Worm (Caenorhabditis elegans) whole organism, L4 larva: Measurements from ENCODE around the gene ugt-17.

Experiments
- F10B5.3 ChIP-seq: sonication (generic microtip); optimal IDR thresholded peaks from 2 replicates; lab custom pipeline; 2016; ENCODE audit warnings: mild to moderate bottlenecking, missing genetic modification characterization, missing compliant biosample characterization
- F44E2.7 ChIP-seq: fragments of 200-800 bp; sonication (Bioruptor generic); IDR thresholded peaks from 2 replicates; pipeline ENCODE4 v2.1.2; 2022; ENCODE audit warnings: missing genetic modification characterization, missing compliant biosample characterization
- F49E8.2 ChIP-seq: sonication (generic microtip); optimal IDR thresholded peaks from 2 replicates; lab custom pipeline; 2016; ENCODE audit warnings: missing compliant biosample characterization, mild to moderate bottlenecking, missing genetic modification characterization, borderline replicate concordance
- Y105C5A.15 ChIP-seq: fragments of 200-800 bp; sonication (Bioruptor generic); IDR thresholded peaks from 2 replicates; pipeline ENCODE4 v1.3.6; 2022; ENCODE audit warnings: missing genetic modification characterization, missing compliant biosample characterization
- Y5F2A.4 ChIP-seq: fragments of 200-800 bp; sonication (Bioruptor generic); optimal IDR thresholded peaks from 2 replicates; lab custom pipeline; 2018; ENCODE audit warnings: mild to moderate bottlenecking, missing genetic modification characterization, missing compliant biosample characterization
- ZK546.5 ChIP-seq, 2 experiments: sonication (generic microtip); optimal IDR thresholded peaks; 2 replicates each; lab custom pipeline; 2017; ENCODE audit warnings: missing biosample characterization in 2 of 2, missing genetic modification characterization in 2 of 2
- aha-1 ChIP-seq: fragments of 150-350 bp; peaks from one replicate; lab custom pipeline; 2014; ENCODE audit warnings: missing biosample characterization, missing genetic modification characterization
- arid-1 ChIP-seq: fragments of 200-800 bp; sonication (Bioruptor generic); conservative IDR thresholded peaks from 2 replicates; pipeline ENCODE4 v1.3.6; 2022; ENCODE audit warnings: missing genetic modification reagents, missing genetic modification characterization, missing compliant biosample characterization
- ceh-82 ChIP-seq: sonication (generic microtip); optimal IDR thresholded peaks from 2 replicates; lab custom pipeline; 2017; ENCODE audit warnings: missing biosample characterization, missing genetic modification characterization
- ces-1 ChIP-seq: fragments of 150-350 bp; sonication (generic microtip); optimal IDR thresholded peaks from 4 replicates; lab custom pipeline; 2014; ENCODE audit warnings: missing biosample characterization, missing genetic modification reagents, missing genetic modification characterization
- daf-16 ChIP-seq, 3 experiments: sonication (generic microtip); optimal IDR thresholded peaks; 2 replicates each; lab custom pipeline; 2016 to 2017; ENCODE audit warnings: missing genetic modification characterization in 3 of 3, missing genetic modification reagents in 3 of 3, mild to moderate bottlenecking in 2 of 3, missing compliant biosample characterization in 2 of 3, missing biosample characterization in 1 of 3, moderate library complexity in 1 of 3
- dpl-1 ChIP-seq: fragments of 150-350 bp; optimal IDR thresholded peaks from 2 replicates; lab custom pipeline; 2014; ENCODE audit warnings: missing biosample characterization, missing genetic modification reagents, missing genetic modification characterization
- egl-43 ChIP-seq: fragments of 200-800 bp; sonication (Bioruptor generic); IDR thresholded peaks from 2 replicates; pipeline ENCODE4 v1.3.6; 2022; ENCODE audit warnings: missing genetic modification reagents, missing genetic modification characterization, missing compliant biosample characterization
- jun-1 ChIP-seq: fragments of 150-350 bp; optimal IDR thresholded peaks from 2 replicates; lab custom pipeline; 2014; ENCODE audit warnings: missing biosample characterization, missing genetic modification reagents, missing genetic modification characterization
- lin-38 ChIP-seq: fragments of 200-800 bp; sonication (Bioruptor generic); IDR thresholded peaks from 2 replicates; pipeline ENCODE4 v1.3.6; 2022; ENCODE audit warnings: missing genetic modification reagents, missing genetic modification characterization, missing compliant biosample characterization
- lin-39 ChIP-seq: fragments of 150-350 bp; optimal IDR thresholded peaks from 2 replicates; lab custom pipeline; 2014; ENCODE audit warnings: missing biosample characterization, missing genetic modification reagents, missing genetic modification characterization
- lsy-2 ChIP-seq, 2 experiments: fragments of 150-350 bp in 1 of 2; sonication (generic microtip) in 1 of 2; optimal IDR thresholded peaks; 2 replicates each; lab custom pipeline; 2014 to 2017; ENCODE audit warnings: missing biosample characterization in 2 of 2, missing genetic modification characterization in 2 of 2
- mdl-1 ChIP-seq, 2 experiments: fragments of 150-350 bp in 1 of 2; sonication (generic microtip) in 1 of 2; optimal IDR thresholded peaks; 2 replicates each; lab custom pipeline; 2014 to 2017; ENCODE audit warnings: missing biosample characterization in 2 of 2, missing genetic modification characterization in 2 of 2
- nhr-11 ChIP-seq: fragments of 150-350 bp; optimal IDR thresholded peaks from 2 replicates; lab custom pipeline; 2014; ENCODE audit warnings: missing biosample characterization, missing genetic modification characterization
- nhr-48 ChIP-seq: sonication (generic microtip); optimal IDR thresholded peaks from 2 replicates; lab custom pipeline; 2016; ENCODE audit warnings: mild to moderate bottlenecking, missing genetic modification characterization, missing compliant biosample characterization
- nhr-77 ChIP-seq: fragments of 150-350 bp; optimal IDR thresholded peaks from 2 replicates; lab custom pipeline; 2014; ENCODE audit warnings: missing biosample characterization, missing genetic modification characterization
- skn-1 ChIP-seq: fragments of 150-350 bp; optimal IDR thresholded peaks from 2 replicates; lab custom pipeline; 2014; ENCODE audit warnings: missing biosample characterization, missing genetic modification characterization
- snpc-1.2 ChIP-seq: fragments of 200-800 bp; sonication (Bioruptor generic); IDR thresholded peaks from 2 replicates; pipeline ENCODE4 v1.3.6; 2022; ENCODE audit warnings: missing genetic modification reagents, missing genetic modification characterization, missing compliant biosample characterization
- unc-130 ChIP-seq: sonication (generic microtip); optimal IDR thresholded peaks from 2 replicates; lab custom pipeline; 2016; ENCODE audit warnings: missing genetic modification reagents, missing genetic modification characterization, missing compliant biosample characterization
- unc-62 ChIP-seq, 3 experiments: fragments of 150-350 bp in 1 of 3; sonication (generic microtip); optimal IDR thresholded peaks in 2 of 3; peaks in 1 of 3; 1 replicate in 1 of 3; 2 replicates in 2 of 3; lab custom pipeline; 2014 to 2017; ENCODE audit warnings: missing biosample characterization in 3 of 3, missing genetic modification characterization in 3 of 3, missing genetic modification reagents in 3 of 3, missing genotype in 1 of 3
- zag-1 ChIP-seq: fragments of 150-350 bp; optimal IDR thresholded peaks from 2 replicates; lab custom pipeline; 2014; ENCODE audit warnings: missing biosample characterization, missing genetic modification characterization
- zfp-3 ChIP-seq: fragments of 200-800 bp; sonication (Bioruptor generic); conservative IDR thresholded peaks from 2 replicates; pipeline ENCODE4 v1.3.6; 2022; ENCODE audit warnings: missing genetic modification reagents, missing genetic modification characterization, missing compliant biosample characterization
- ztf-11 ChIP-seq: fragments of 150-350 bp; optimal IDR thresholded peaks from 2 replicates; lab custom pipeline; 2014; ENCODE audit warnings: missing biosample characterization, missing genetic modification characterization

ugt-17 gene

DNA sequence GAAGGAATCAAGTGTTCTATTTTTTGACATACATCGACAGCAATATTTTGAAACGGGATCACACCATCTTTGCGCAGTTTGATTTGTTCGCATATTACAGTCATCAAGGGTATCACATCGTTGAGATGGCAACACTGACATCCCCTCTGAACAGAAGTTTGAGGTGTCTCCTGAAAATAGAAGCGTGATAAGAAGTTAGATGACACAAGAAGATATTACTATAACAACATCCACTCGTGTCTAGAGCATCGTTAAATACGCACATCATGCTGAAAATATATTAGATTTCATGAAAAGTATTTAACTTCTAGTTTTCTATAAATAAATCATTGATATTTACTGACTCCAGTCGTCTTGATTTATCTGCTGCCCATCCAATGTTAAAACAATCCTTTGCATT, 32.0 kb downstream of the ugt-17 start:
- TF ChIP-seq lsy-2 (tag; optimal IDR thresholded peaks at IDR 0.05; lab: Kevin White, UChicago): no peak
- peak in 1 of 2 experiments; percentile 91 for TF ChIP-seq unc-62 (GFP tag; optimal IDR thresholded peaks at IDR 0.05 in 1 of 2; lab: Kevin White, UChicago)
- no peak for TF ChIP-seq unc-62 (tag; optimal IDR thresholded peaks at IDR 0.05; lab: Kevin White, UChicago)

DNA sequence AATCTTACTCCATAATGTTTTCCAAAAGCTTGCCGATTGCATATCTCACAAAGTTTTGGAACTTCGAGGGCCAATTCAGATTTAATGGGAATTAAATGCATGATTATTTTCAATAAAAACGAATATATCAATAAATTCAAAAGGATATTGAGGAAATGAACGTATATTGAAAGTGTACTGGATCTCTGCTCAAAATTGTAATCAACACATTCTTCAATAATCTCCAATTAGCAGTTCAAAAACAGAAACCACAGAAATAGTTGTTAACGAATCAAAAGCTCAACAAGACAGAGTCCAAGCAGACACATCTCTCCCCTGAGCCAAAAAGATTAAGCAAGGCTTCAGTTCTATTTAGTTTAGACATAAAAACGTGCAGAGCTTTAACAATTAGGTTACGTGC, 34.2 kb downstream of the ugt-17 start, which contains the start of gene nhr-192:
Gene nhr-192 (minus strand): TSS at position 101 of the 400 bp plus-strand sequence.
- TF ChIP-seq zag-1 (tag; lab: Kevin White, UChicago) (no peak), unc-62 (GFP tag; optimal IDR thresholded peaks at IDR 0.05 in 1 of 2; lab: Kevin White, UChicago) (peak in 1 of 2 experiments; percentile 58), unc-62 (tag; optimal IDR thresholded peaks at IDR 0.05; lab: Kevin White, UChicago) (no peak)

DNA sequence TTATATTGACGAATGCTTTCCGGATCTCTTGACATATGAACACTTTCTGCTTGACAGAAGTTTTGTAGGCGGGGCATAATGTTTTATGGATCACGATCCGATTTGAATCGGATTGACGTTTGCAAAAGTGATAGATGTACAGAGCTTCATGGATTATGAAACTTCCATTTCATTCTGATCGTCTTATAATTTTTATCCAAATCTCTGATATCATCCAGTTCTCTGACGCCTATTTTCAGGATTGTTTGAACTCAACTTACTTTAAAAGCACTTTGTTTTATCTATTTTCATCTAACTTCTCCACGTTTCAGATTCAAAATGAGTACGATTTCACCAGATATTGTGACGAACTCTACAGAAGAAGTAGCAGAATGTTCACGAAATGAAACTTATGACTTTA, 38.0 kb downstream of the ugt-17 start, which contains the start of gene npr-39:
Gene npr-39 (plus strand): TSS at position 301 of the 400 bp plus-strand sequence.
- TF ChIP-seq F49E8.2 (tag; lab: Kevin White, UChicago): no peak
- TF ChIP-seq ztf-11 (tag; lab: Kevin White, UChicago): no peak
- no peak for TF ChIP-seq dpl-1 (GFP tag; lab: Kevin White, UChicago)
- TF ChIP-seq nhr-48 (tag; lab: Kevin White, UChicago): no peak
- TF ChIP-seq lin-38 (GFP tag; lab: Robert Waterston, UW): no peak
- TF ChIP-seq Y5F2A.4: no peak
- no peak for TF ChIP-seq F10B5.3 (tag; lab: Kevin White, UChicago)
- no peak for TF ChIP-seq mdl-1 (tag; optimal IDR thresholded peaks at IDR 0.05; lab: Kevin White, UChicago)
- TF ChIP-seq zfp-3 (GFP tag; lab: Robert Waterston, UW): no peak
- TF ChIP-seq F44E2.7 (GFP tag; lab: Robert Waterston, UW): no peak

DNA sequence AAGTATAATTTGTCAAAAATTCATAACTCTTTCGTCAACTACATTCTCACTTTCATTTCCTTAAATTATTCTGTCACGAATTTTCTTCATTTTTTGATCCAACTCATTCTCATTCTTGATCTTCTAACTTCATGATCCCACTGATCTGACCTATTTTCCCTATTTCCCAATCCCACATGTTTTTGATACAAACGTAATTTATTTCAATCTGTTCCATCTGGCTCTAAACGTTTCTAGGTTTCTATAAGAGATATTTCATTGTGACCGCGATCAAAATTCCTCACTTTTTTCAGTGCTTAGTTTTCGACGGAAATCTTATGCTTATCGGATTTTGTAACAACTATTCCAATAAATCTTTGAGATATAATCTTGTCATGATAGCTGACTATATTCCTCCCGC, 39.1 kb downstream of the ugt-17 start:
- peak in 1 of 2 experiments; percentile 4 for TF ChIP-seq unc-62 (GFP tag; optimal IDR thresholded peaks at IDR 0.05 in 1 of 2; lab: Kevin White, UChicago)
- no peak for TF ChIP-seq unc-62 (tag; optimal IDR thresholded peaks at IDR 0.05; lab: Kevin White, UChicago)
- TF ChIP-seq snpc-1.2 (GFP tag; lab: Robert Waterston, UW): no peak
- TF ChIP-seq, all 104 proteins: peak for 1

DNA sequence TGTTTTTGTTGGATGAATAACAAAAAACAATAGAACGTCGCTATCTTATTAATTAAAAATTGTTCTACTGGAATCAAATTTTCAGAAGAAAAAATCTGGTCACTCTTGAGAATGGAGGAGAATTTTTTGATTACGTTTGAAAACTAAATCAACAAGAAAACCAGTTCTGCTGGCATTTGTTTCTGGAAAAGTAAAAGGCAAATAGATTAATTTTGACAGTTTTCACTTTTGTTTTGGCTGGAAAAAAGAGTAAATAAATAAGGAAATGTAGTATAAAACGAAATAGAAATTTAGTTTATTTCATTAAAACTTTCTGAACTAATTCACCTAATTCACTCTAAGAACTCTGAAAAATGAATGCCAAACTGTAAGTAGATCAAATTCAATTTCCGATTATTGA, 40.5 kb downstream of the ugt-17 start, which contains the start of gene fipr-13:
Gene fipr-13 (plus strand): TSS at position 301 of the 400 bp plus-strand sequence.
- TF ChIP-seq lsy-2 (tag; optimal IDR thresholded peaks at IDR 0.05; lab: Kevin White, UChicago) (no peak), ZK546.5 (tag; optimal IDR thresholded peaks at IDR 0.05; lab: Kevin White, UChicago) (no peak), unc-130 (GFP tag; lab: Kevin White, UChicago) (no peak), aha-1 (tag; lab: Kevin White, UChicago) (no peak), lin-39 (tag; lab: Kevin White, UChicago) (no peak), dpl-1 (GFP tag; lab: Kevin White, UChicago) (no peak)
- TF ChIP-seq, all 104 proteins: peak for 0

DNA sequence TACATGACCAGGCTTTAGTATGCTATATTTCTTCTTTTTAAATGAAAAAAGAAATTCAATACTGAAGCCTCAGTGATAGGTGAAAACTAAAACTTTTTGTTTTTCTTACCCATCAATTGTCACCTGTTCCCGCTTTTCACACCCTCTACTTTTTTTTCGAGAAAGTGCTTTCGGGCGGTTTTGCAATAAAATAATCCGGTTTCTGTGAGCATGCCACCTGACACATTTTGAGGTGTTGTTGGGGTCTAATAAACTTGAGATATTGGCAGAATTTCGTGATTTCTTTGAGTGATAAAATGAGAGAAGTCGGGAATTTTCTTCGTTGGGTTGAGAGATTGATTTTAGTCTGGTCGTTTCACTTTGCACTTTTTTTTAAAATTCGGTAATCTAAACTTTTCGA, 44.7 kb downstream of the ugt-17 start:
- TF ChIP-seq daf-16 (GFP tag; optimal IDR thresholded peaks at IDR 0.05; lab: Kevin White, UChicago) (peak in 1 of 2 experiments; percentile 52), daf-16 (tag; optimal IDR thresholded peaks at IDR 0.05; lab: Kevin White, UChicago) (no peak), Y105C5A.15 (no peak), aha-1 (tag; lab: Kevin White, UChicago) (peak; percentile 2), egl-43 (GFP tag; lab: Robert Waterston, UW) (no peak)

DNA sequence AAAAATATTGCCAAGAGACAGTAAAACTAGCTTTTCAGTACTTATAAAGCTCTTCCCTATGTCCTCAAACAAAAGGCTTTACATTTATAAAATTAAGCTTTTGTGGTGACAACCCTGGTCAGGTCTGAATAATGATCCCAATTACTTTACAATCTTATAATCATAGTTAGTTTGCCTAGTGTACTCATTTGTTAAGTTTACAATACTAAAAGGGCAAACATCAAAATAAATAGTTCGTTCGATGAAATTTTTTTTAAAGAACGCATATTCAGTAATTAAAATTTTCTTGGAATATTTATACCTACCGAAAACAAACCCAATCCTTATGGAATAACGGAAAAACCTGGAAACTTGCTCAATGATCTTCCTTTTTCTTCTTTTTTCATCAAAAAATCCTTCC, 46.0 kb downstream of the ugt-17 start:
- TF ChIP-seq jun-1: no peak
- TF ChIP-seq ceh-82 (tag; lab: Kevin White, UChicago): no peak
- TF ChIP-seq unc-62 (GFP tag; optimal IDR thresholded peaks at IDR 0.05 in 1 of 2; lab: Kevin White, UChicago): peak in 1 of 2 experiments; percentile 75
- TF ChIP-seq unc-62 (tag; optimal IDR thresholded peaks at IDR 0.05; lab: Kevin White, UChicago): no peak
- no peak for TF ChIP-seq nhr-11 (tag; lab: Kevin White, UChicago)

DNA sequence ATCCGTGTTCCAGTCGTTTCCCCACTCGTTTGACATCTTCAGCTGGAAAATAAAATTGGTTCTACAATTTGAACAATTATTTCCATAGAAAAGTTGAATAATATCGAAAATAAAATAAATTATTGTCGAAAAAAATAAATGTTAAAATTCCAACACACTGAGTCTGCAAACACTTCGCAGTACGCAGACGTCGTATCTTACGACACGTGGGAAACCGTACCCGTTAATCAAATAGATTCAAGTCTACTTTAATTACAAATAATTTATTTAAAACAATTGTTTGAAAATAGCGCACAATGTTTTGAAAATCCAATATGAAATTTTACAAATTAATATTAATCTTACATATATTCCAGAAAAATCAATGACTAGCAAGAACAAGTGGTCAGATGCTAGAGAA, 49.9 kb downstream of the ugt-17 start, which contains the start of gene yif-1:
Gene yif-1 (minus strand): TSS at position 42 of the 400 bp plus-strand sequence.
- no peak for TF ChIP-seq arid-1 (GFP tag; lab: Robert Waterston, UW)
- TF ChIP-seq lsy-2 (tag; optimal IDR thresholded peaks at IDR 0.05; lab: Kevin White, UChicago): peak in 1 of 2 experiments; percentile 84
- TF ChIP-seq skn-1 (tag; lab: Kevin White, UChicago): no peak
- TF ChIP-seq nhr-77 (tag; lab: Kevin White, UChicago): no peak
- peak; percentile 15 for TF ChIP-seq ces-1 (GFP tag; lab: Kevin White, UChicago)
- TF ChIP-seq, all 104 proteins: peak for 2
